Fruit fly (Drosophila melanogaster) whole organism, prepupa: ENCODE measurements around the gene Hsp70Ab.

Source experiments
- Blimp-1 ChIP-seq: fragments of 200-800 bp; sonication (Bioruptor generic); optimal IDR thresholded peaks from 3 replicates; lab custom pipeline; 2017; ENCODE audit warnings: missing biosample characterization, missing genetic modification characterization, mild to moderate bottlenecking, moderate library complexity, missing genetic modification reagents
- CG10631 ChIP-seq: fragments of 200-800 bp; sonication (Bioruptor generic); optimal IDR thresholded peaks from 2 replicates; lab custom pipeline; 2016; ENCODE audit warnings: missing biosample characterization, missing genetic modification characterization
- CG10669 ChIP-seq: fragments of 200-800 bp; sonication (Bioruptor generic); optimal IDR thresholded peaks from 3 replicates; lab custom pipeline; 2018; ENCODE audit warnings: missing biosample characterization, mild to moderate bottlenecking, missing genetic modification characterization, moderate library complexity
- CG11294 ChIP-seq: fragments of 200-800 bp; sonication (Bioruptor generic); IDR thresholded peaks from 2 replicates; pipeline ENCODE4 v1.3.6; 2022; ENCODE audit warnings: missing biosample characterization, missing genetic modification characterization
- CG11762 ChIP-seq: fragments of 200-800 bp; sonication (Bioruptor generic); optimal IDR thresholded peaks from 3 replicates; lab custom pipeline; 2016; ENCODE audit warnings: missing biosample characterization, missing genetic modification characterization; ENCODE audit not compliant: insufficient read depth
- CG3032 ChIP-seq: fragments of 200-800 bp; optimal IDR thresholded peaks from 2 replicates; lab custom pipeline; 2019; ENCODE audit warnings: missing biosample characterization, mild to moderate bottlenecking, missing genetic modification characterization, moderate library complexity
- CG31627 ChIP-seq: fragments of 200-800 bp; sonication (Bioruptor generic); optimal IDR thresholded peaks from 3 replicates; lab custom pipeline; 2016; ENCODE audit warnings: missing biosample characterization, missing genetic modification characterization
- CG32006 ChIP-seq: fragments of 200-800 bp; sonication (Bioruptor generic); optimal IDR thresholded peaks from 3 replicates; lab custom pipeline; 2017; ENCODE audit warnings: missing biosample characterization, mild to moderate bottlenecking, missing genetic modification characterization
- CG34406 ChIP-seq: fragments of 200-800 bp; sonication (Bioruptor generic); optimal IDR thresholded peaks from 3 replicates; lab custom pipeline; 2016; ENCODE audit warnings: missing biosample characterization, missing genetic modification characterization
- CG3919 ChIP-seq: fragments of 200-800 bp; sonication (Bioruptor generic); optimal IDR thresholded peaks from 3 replicates; lab custom pipeline; 2016; ENCODE audit warnings: missing biosample characterization, missing genetic modification characterization
- CG6276 ChIP-seq: fragments of 200-800 bp; sonication (Bioruptor generic); optimal IDR thresholded peaks from 2 replicates; lab custom pipeline; 2017; ENCODE audit warnings: missing biosample characterization, mild to moderate bottlenecking, missing genetic modification characterization
- CG6808 ChIP-seq: fragments of 200-800 bp; sonication (Bioruptor generic); optimal IDR thresholded peaks from 3 replicates; lab custom pipeline; 2017; ENCODE audit warnings: missing biosample characterization, missing genetic modification characterization, mild to moderate bottlenecking, moderate library complexity, missing genetic modification reagents
- CG6854 ChIP-seq: fragments of 200-800 bp; sonication (Bioruptor generic); optimal IDR thresholded peaks from 2 replicates; lab custom pipeline; 2017; ENCODE audit warnings: missing biosample characterization, mild to moderate bottlenecking, missing genetic modification characterization
- CG7368 ChIP-seq: fragments of 200-800 bp; sonication (Bioruptor generic); optimal IDR thresholded peaks from 3 replicates; lab custom pipeline; 2016; ENCODE audit warnings: missing biosample characterization, missing genetic modification characterization
- CG8119 ChIP-seq: fragments of 200-800 bp; sonication (Bioruptor generic); IDR thresholded peaks from 3 replicates; pipeline ENCODE4 v1.3.6; 2022; ENCODE audit warnings: missing biosample characterization, missing genetic modification characterization
- CG8632 ChIP-seq: fragments of 200-800 bp; sonication (Bioruptor generic); optimal IDR thresholded peaks from 3 replicates; lab custom pipeline; 2016; ENCODE audit warnings: missing biosample characterization, missing genetic modification characterization
- CG9139 ChIP-seq: fragments of 200-800 bp; sonication (Bioruptor generic); optimal IDR thresholded peaks from 3 replicates; lab custom pipeline; 2017; ENCODE audit warnings: missing biosample characterization, mild to moderate bottlenecking, missing genetic modification characterization
- Eip75B ChIP-seq: fragments of 200-800 bp; sonication (Bioruptor generic); optimal IDR thresholded peaks from 3 replicates; lab custom pipeline; 2016; ENCODE audit warnings: missing biosample characterization, missing genetic modification characterization
- Eip78C ChIP-seq: fragments of 200-800 bp; sonication (Bioruptor generic); peaks from one replicate; lab custom pipeline; 2016; ENCODE audit warnings: missing biosample characterization, missing genetic modification characterization
- Eip93F ChIP-seq: fragments of 200-800 bp; sonication (Bioruptor generic); optimal IDR thresholded peaks from 2 replicates; lab custom pipeline; 2016; ENCODE audit warnings: missing biosample characterization, mild to moderate bottlenecking, missing genetic modification characterization
- Ets21C ChIP-seq: fragments of 200-800 bp; sonication (Bioruptor generic); optimal IDR thresholded peaks from 3 replicates; lab custom pipeline; 2016; ENCODE audit warnings: missing biosample characterization, missing genetic modification characterization
- Ets96B ChIP-seq: fragments of 200-800 bp; optimal IDR thresholded peaks from 2 replicates; lab custom pipeline; 2019; ENCODE audit warnings: missing biosample characterization, mild to moderate bottlenecking, missing genetic modification characterization, moderate library complexity
- Gug ChIP-seq: fragments of 200-800 bp; sonication (Bioruptor generic); IDR thresholded peaks from 2 replicates; pipeline ENCODE4 v1.3.6; 2022; ENCODE audit warnings: missing biosample characterization, missing genetic modification characterization
- Hr38 ChIP-seq: sonication (Bioruptor generic); optimal IDR thresholded peaks from 2 replicates; lab custom pipeline; 2016; ENCODE audit warnings: missing biosample characterization, missing genetic modification characterization
- Hr39 ChIP-seq: fragments of 200-800 bp; sonication (Bioruptor generic); optimal IDR thresholded peaks from 2 replicates; lab custom pipeline; 2016; ENCODE audit warnings: missing biosample characterization, missing genetic modification characterization
- Hr4 ChIP-seq: fragments of 200-800 bp; sonication (Bioruptor generic); optimal IDR thresholded peaks from 3 replicates; lab custom pipeline; 2016; ENCODE audit warnings: missing biosample characterization, missing genetic modification characterization
- Met ChIP-seq: fragments of 200-800 bp; sonication (Bioruptor generic); optimal IDR thresholded peaks from 3 replicates; lab custom pipeline; 2016; ENCODE audit warnings: missing biosample characterization, missing genetic modification characterization
- OdsH ChIP-seq: fragments of 200-800 bp; sonication (Bioruptor generic); optimal IDR thresholded peaks from 3 replicates; lab custom pipeline; 2016; ENCODE audit warnings: missing biosample characterization, missing genetic modification characterization
- Smox ChIP-seq: fragments of 200-800 bp; sonication (Bioruptor generic); optimal IDR thresholded peaks from 3 replicates; lab custom pipeline; 2016; ENCODE audit warnings: missing biosample characterization, missing genetic modification characterization
- Sox102F ChIP-seq: fragments of 200-800 bp; sonication (Bioruptor generic); optimal IDR thresholded peaks from 2 replicates; lab custom pipeline; 2016; ENCODE audit warnings: missing biosample characterization, mild to moderate bottlenecking, missing genetic modification characterization
- Sox14 ChIP-seq: fragments of 200-800 bp; sonication (Bioruptor generic); optimal IDR thresholded peaks from 3 replicates; lab custom pipeline; 2016; ENCODE audit warnings: missing biosample characterization, missing genetic modification characterization
- achi ChIP-seq: fragments of 200-800 bp; sonication (Bioruptor generic); optimal IDR thresholded peaks from 3 replicates; lab custom pipeline; 2016; ENCODE audit warnings: missing biosample characterization, missing genetic modification characterization
- acj6 ChIP-seq: fragments of 200-800 bp; sonication (Bioruptor generic); optimal IDR thresholded peaks from 3 replicates; lab custom pipeline; 2016; ENCODE audit warnings: missing biosample characterization, missing genetic modification characterization
- cyc ChIP-seq: fragments of 200-800 bp; sonication (Bioruptor generic); optimal IDR thresholded peaks from 3 replicates; lab custom pipeline; 2016; ENCODE audit warnings: missing biosample characterization, missing genetic modification characterization
- dsx ChIP-seq: fragments of 200-800 bp; optimal IDR thresholded peaks from 3 replicates; lab custom pipeline; 2019; ENCODE audit warnings: missing biosample characterization, mild to moderate bottlenecking, missing genetic modification characterization, moderate library complexity; ENCODE audit not compliant: poor library complexity, severe bottlenecking
- eg ChIP-seq: fragments of 200-800 bp; sonication (Bioruptor generic); IDR thresholded peaks from 3 replicates; pipeline ENCODE4 v1.3.6; 2022; ENCODE audit warnings: missing biosample characterization, missing genetic modification characterization
- esn ChIP-seq: fragments of 200-800 bp; sonication (Bioruptor generic); optimal IDR thresholded peaks from 2 replicates; lab custom pipeline; 2016; ENCODE audit warnings: missing biosample characterization, mild to moderate bottlenecking, missing genetic modification characterization, moderate library complexity
- fd59A ChIP-seq: fragments of 200-800 bp; sonication (Bioruptor generic); optimal IDR thresholded peaks from 2 replicates; lab custom pipeline; 2017; ENCODE audit warnings: missing biosample characterization, mild to moderate bottlenecking, missing genetic modification characterization, missing genetic modification reagents
- fd85E ChIP-seq: fragments of 200-800 bp; sonication (Bioruptor generic); optimal IDR thresholded peaks from 3 replicates; lab custom pipeline; 2016; ENCODE audit warnings: missing biosample characterization, missing genetic modification characterization
- lz ChIP-seq: fragments of 200-800 bp; sonication (Bioruptor generic); optimal IDR thresholded peaks from 3 replicates; lab custom pipeline; 2016; ENCODE audit warnings: missing biosample characterization, missing genetic modification characterization
- salr ChIP-seq, 2 experiments: fragments of 200-800 bp; sonication (Bioruptor generic); optimal IDR thresholded peaks; 3 replicates each; lab custom pipeline; 2016 to 2018; ENCODE audit warnings: missing biosample characterization in 2 of 2, missing genetic modification characterization in 2 of 2, mild to moderate bottlenecking in 1 of 2
- spab ChIP-seq: fragments of 200-800 bp; sonication (Bioruptor generic); optimal IDR thresholded peaks from 2 replicates; lab custom pipeline; 2017; ENCODE audit warnings: missing biosample characterization, mild to moderate bottlenecking, missing genetic modification characterization, missing genetic modification reagents
- ss ChIP-seq, 2 experiments: fragments of 200-800 bp; sonication (Bioruptor generic); optimal IDR thresholded peaks; 2 replicates in 1 of 2; 3 replicates in 1 of 2; lab custom pipeline; 2017 to 2018; ENCODE audit warnings: mild to moderate bottlenecking in 2 of 2, missing biosample characterization in 2 of 2, missing genetic modification characterization in 2 of 2, moderate library complexity in 1 of 2
- svp ChIP-seq: fragments of 200-800 bp; sonication (Bioruptor generic); peaks from one replicate; lab custom pipeline; 2016; ENCODE audit warnings: missing biosample characterization, missing genetic modification characterization
- vri ChIP-seq: fragments of 200-800 bp; sonication (Bioruptor generic); optimal IDR thresholded peaks from 3 replicates; lab custom pipeline; 2016; ENCODE audit warnings: missing biosample characterization, mild to moderate bottlenecking, missing genetic modification characterization

The Hsp70Ab gene

DNA sequence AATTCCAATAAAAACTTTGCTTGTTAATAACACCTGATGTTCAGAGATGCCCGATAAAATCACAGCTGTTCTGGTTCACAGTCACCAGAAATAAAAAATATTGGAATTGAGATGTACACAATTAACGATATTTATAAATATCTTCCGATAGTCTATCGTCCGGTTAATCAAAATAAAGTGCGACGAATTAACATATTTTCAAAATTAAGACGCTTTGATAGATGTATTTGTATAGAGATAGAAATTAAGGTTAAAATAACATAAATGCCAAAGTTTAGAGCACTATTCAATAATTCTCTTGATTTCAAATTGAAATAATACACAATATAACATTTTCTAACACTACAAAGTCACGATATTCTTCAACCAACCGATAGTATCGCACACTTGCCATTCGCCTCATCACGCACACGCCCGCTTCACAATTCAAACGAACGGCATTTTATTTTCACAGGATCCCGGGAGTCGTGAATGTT lies 4.4 kb downstream of the Hsp70Ab start, which contains the start of the genes CG3281 and aurA (continued):
- no peak for TF ChIP-seq Smox (GFP tag; lab: Kevin White, UChicago)
- TF ChIP-seq CG6276 = no peak
- TF ChIP-seq cyc (GFP tag; lab: Kevin White, UChicago) = peak; percentile 80
- TF ChIP-seq CG34406 = peak; percentile 53
- TF ChIP-seq vri (GFP tag; lab: Kevin White, UChicago) = no peak
- TF ChIP-seq Hr38 = no peak
- peak; percentile 59 for TF ChIP-seq achi
- peak; percentile 23; the same call in 1 of the 2 replicates for TF ChIP-seq CG11294 (GFP tag; lab: Robert Waterston, UW)

- TF ChIP-seq CG8119 (no peak), Met (no peak), CG7368 (GFP tag; lab: Kevin White, UChicago) (no peak), Gug (GFP tag; lab: Robert Waterston, UW) (no peak), vri (GFP tag; lab: Kevin White, UChicago) (no peak), CG6276 (no peak), OdsH (GFP tag; lab: Kevin White, UChicago) (no peak), acj6 (GFP tag; lab: Kevin White, UChicago) (no peak), CG31627 (no peak), Hr4 (GFP tag; lab: Kevin White, UChicago) (no peak), CG6808 (GFP tag; lab: Kevin White, UChicago) (no peak)
Observed at dm6 chr3R:11964000-11964399, 5.7 kb downstream of the Hsp70Ab start.

- TF ChIP-seq esn (GFP tag; lab: Kevin White, UChicago) = peak; percentile 31
- peak; percentile 15 for TF ChIP-seq achi
- TF ChIP-seq svp (GFP tag; lab: Kevin White, UChicago) = peak; percentile 72
- peak; percentile 46; the same call in 1 of the 3 replicates for TF ChIP-seq eg (GFP tag; lab: Robert Waterston, UW)
- peak; percentile 32 for TF ChIP-seq Ets96B (tag; lab: Kevin White, UChicago)
- peak; percentile 14 for TF ChIP-seq Ets21C (GFP tag; lab: Kevin White, UChicago)
- peak; percentile 24 for TF ChIP-seq lz (GFP tag; lab: Kevin White, UChicago)
- TF ChIP-seq CG32006 (GFP tag; lab: Kevin White, UChicago) = peak; percentile 30
- no peak for TF ChIP-seq CG8632
- TF ChIP-seq CG9139 (GFP tag; lab: Kevin White, UChicago) = no peak
- peak; percentile 40 for TF ChIP-seq Met
- no peak for TF ChIP-seq fd85E (GFP tag; lab: Kevin White, UChicago)
- peak; percentile 56 for TF ChIP-seq Eip93F (GFP tag; lab: Kevin White, UChicago)
- no peak for TF ChIP-seq Blimp-1 (GFP tag; lab: Kevin White, UChicago)
- TF ChIP-seq OdsH (GFP tag; lab: Kevin White, UChicago) = peak; percentile 24
- peak; percentile 33 for TF ChIP-seq CG3919 (GFP tag; lab: Kevin White, UChicago)
- TF ChIP-seq CG10669 (GFP tag; lab: Kevin White, UChicago) = no peak
- no peak for TF ChIP-seq Gug (GFP tag; lab: Robert Waterston, UW)
- TF ChIP-seq CG7368 (GFP tag; lab: Kevin White, UChicago) = no peak
- TF ChIP-seq acj6 (GFP tag; lab: Kevin White, UChicago) = no peak
- TF ChIP-seq Eip75B (GFP tag; lab: Kevin White, UChicago) = peak; percentile 40
- TF ChIP-seq Sox102F (GFP tag; lab: Kevin White, UChicago) = no peak
- peak in 1 of 2 experiments; percentile 11 for TF ChIP-seq ss (GFP tag; optimal IDR thresholded peaks at IDR 0.05; lab: Kevin White, UChicago)
- peak; percentile 29 for TF ChIP-seq CG10631
- peak; percentile 20 for TF ChIP-seq Hr4 (GFP tag; lab: Kevin White, UChicago)
- no peak for TF ChIP-seq salr (GFP tag; optimal IDR thresholded peaks at IDR 0.05; lab: Kevin White, UChicago)
- no peak for TF ChIP-seq fd59A
- TF ChIP-seq dsx (GFP tag; lab: Kevin White, UChicago) = peak; percentile 41
- TF ChIP-seq Hr39 (GFP tag; lab: Kevin White, UChicago) = peak; percentile 24
- TF ChIP-seq Eip78C (GFP tag; lab: Kevin White, UChicago) = peak; percentile 36
- peak; percentile 2 for TF ChIP-seq CG6854 (GFP tag; lab: Kevin White, UChicago)
- no peak for TF ChIP-seq CG11762 (GFP tag; lab: Kevin White, UChicago)
- peak; percentile 33 for TF ChIP-seq vri (GFP tag; lab: Kevin White, UChicago)
- TF ChIP-seq CG6808 (GFP tag; lab: Kevin White, UChicago) = peak; percentile 9
- peak; percentile 16 for TF ChIP-seq CG31627
- TF ChIP-seq Sox14 = peak; percentile 27
- no peak for TF ChIP-seq spab (GFP tag; lab: Kevin White, UChicago)
- TF ChIP-seq CG3032 (tag; lab: Kevin White, UChicago) = peak; percentile 57
Observed at dm6 chr3R:11967262-11968029, 9.1 kb downstream of the Hsp70Ab start, which contains the start of the genes CG12213 and GC1. Gene CG12213 (minus strand): TSS chr3R:11967691. Gene GC1 (plus strand): TSS chr3R:11967708.
